Fruit fly (Drosophila melanogaster) Kc167 (cell line): ENCODE data around the gene CG7860.

Experiments used
- insv ChIP-seq: fragments of >200 bp; optimal IDR thresholded peaks from 3 replicates; lab custom pipeline; 2018; ENCODE audit warnings: missing external identifiers
- psq ChIP-seq: fragments of >200 bp; optimal IDR thresholded peaks from 2 replicates; lab custom pipeline; 2017; ENCODE audit warnings: missing external identifiers

dm6 chrX:15599697-15600096 is 30.9 kb downstream of the CG7860 start:
- TF ChIP-seq insv (no peak), psq (lab: Kevin White, UChicago) (no peak)
